Fruit fly (Drosophila melanogaster): ENCODE measurements around the gene CG34039.

The CG34039 gene

DNA sequence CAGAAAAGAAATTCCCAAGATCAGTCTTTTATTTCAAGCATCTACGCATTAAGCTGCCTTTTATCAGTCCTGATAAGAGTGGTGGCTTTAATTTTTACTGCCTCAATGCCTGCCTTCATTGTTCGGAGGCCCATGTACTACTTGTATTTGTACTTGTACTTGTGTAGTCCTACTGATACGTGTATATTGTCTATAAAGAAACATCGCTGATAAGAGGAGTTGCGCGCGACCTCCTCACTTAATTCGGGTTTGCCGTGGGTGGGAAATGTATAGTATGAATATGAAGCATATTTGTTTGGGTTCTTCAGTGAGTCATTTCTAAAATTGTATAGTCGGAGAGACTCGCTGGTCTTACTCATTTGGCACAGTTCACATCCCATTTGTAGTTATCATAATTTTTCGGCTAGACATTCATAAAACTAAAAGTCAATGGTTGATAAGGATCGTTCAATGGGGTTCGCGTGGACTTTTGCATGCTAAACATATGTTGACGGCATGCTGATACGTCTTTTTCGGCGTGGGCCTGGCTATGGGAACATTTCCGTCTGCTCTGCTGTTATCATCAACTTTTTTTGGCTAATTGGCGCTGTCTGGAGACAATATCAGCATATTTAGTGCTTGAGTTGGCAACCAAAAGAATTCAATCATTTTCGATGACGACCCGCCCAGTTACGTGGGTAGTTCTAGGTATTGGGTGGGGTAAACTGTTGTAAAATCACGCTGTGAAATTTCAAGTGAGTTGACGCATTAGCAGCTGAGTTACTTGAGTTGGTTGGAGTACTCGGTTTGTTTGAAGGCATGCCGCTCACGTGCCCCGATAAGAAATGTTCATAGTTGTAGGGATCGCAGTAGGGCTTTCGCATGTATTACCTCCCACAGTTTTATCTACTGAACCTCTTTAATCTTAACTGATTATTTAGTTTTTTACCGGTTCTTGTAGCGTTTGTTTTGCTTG lies 11.7 kb upstream of the CG34039 start:
- TF ChIP-seq CG32264 (GFP tag; optimal IDR thresholded peaks at IDR 0.05): no peak
- TF ChIP-seq lola (GFP tag; optimal IDR thresholded peaks at IDR 0.05): no peak
- TF ChIP-seq Dif (GFP tag; optimal IDR thresholded peaks at IDR 0.05; ENCODE audit: partially characterized antibody): no peak
- no peak for TF ChIP-seq HLH106 (tag; optimal IDR thresholded peaks at IDR 0.05)
- TF ChIP-seq Rel (GFP tag; optimal IDR thresholded peaks at IDR 0.05): no peak
- peak; percentile 27 for TF ChIP-seq Rel (tag; optimal IDR thresholded peaks at IDR 0.05)
- no peak for TF ChIP-seq br (GFP tag; optimal IDR thresholded peaks at IDR 0.05)
- no peak for TF ChIP-seq dl (GFP tag; optimal IDR thresholded peaks at IDR 0.05; ENCODE audit: insufficient read depth in 1 of 2, partially characterized antibody in 2 of 2)
- TF ChIP-seq sage (GFP tag; optimal IDR thresholded peaks at IDR 0.05): no peak
- TF ChIP-seq Hr83 (GFP tag; optimal IDR thresholded peaks at IDR 0.05; ENCODE audit: poor library complexity, severe bottlenecking): no peak
- peak; percentile 31 for TF ChIP-seq h (GFP tag; optimal IDR thresholded peaks at IDR 0.05)
- no peak for TF ChIP-seq tai (GFP tag; optimal IDR thresholded peaks at IDR 0.05)
- no peak for TF ChIP-seq sv (GFP tag; optimal IDR thresholded peaks at IDR 0.05)
- no peak for TF ChIP-seq fru (GFP tag; optimal IDR thresholded peaks at IDR 0.05)
- TF ChIP-seq ey (GFP tag; optimal IDR thresholded peaks at IDR 0.05): no peak

DNA sequence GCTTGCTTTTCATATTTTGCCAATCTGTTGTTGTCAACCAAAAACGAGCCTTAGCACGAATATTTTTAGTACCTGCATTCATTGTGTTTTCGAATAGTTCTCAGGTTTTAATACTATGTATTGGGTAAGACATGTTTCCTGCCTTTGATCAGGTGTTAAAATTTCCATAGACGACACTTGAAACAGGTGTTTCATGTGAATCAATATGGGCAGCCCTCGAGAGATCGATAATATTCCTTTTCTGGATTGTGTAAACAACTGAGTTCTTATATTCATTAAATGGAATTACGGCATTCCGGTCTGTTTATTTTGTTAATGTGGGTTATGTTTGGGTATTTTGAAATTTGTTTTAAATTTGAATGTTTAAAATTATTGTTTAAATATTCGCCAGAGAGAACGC lies 10.6 kb upstream of the CG34039 start:
- TF ChIP-seq dsf (GFP tag; optimal IDR thresholded peaks at IDR 0.05; ENCODE audit: borderline replicate concordance) (no peak), psq (GFP tag; optimal IDR thresholded peaks at IDR 0.05) (no peak), usp (GFP tag; optimal IDR thresholded peaks at IDR 0.05) (no peak), Jra (GFP tag; optimal IDR thresholded peaks at IDR 0.05) (no peak), GATAd (GFP tag; optimal IDR thresholded peaks at IDR 0.05) (no peak), pan (optimal IDR thresholded peaks at IDR 0.05) (no peak), HLH106 (tag; optimal IDR thresholded peaks at IDR 0.05) (no peak), OdsH (GFP tag; optimal IDR thresholded peaks at IDR 0.05) (no peak), brk (GFP tag; optimal IDR thresholded peaks at IDR 0.05) (no peak), Sp1 (GFP tag; optimal IDR thresholded peaks at IDR 0.05) (no peak), CG32264 (GFP tag; optimal IDR thresholded peaks at IDR 0.05) (no peak), lola (GFP tag; optimal IDR thresholded peaks at IDR 0.05) (no peak), Abd-B (GFP tag; optimal IDR thresholded peaks at IDR 0.05) (no peak)

DNA sequence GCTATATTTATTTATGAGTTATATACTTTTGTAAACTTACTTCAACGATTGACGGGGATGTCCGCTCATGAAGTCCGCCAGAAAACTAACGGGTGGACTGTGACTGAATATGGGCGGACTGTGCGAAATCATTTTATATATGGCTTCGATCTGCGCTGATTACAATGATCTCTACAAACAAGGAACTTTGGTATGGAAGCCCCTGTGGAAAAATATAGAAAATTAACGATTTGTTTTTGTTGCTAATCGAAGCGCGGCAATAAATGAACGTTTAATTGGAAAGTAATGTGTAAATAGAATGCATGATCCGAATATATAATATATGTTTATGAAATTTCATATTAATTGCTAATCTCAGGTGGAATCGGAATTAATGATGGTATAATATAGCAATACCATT lies 9.8 kb upstream of the CG34039 start:
- no peak for TF ChIP-seq tai (GFP tag; optimal IDR thresholded peaks at IDR 0.05)
- TF ChIP-seq Rel (GFP tag; optimal IDR thresholded peaks at IDR 0.05): no peak
- TF ChIP-seq Rel (tag; optimal IDR thresholded peaks at IDR 0.05): no peak
- no peak for TF ChIP-seq brk (GFP tag; optimal IDR thresholded peaks at IDR 0.05)
- no peak for TF ChIP-seq Myc (optimal IDR thresholded peaks at IDR 0.05)
- TF ChIP-seq Dif (GFP tag; optimal IDR thresholded peaks at IDR 0.05; ENCODE audit: partially characterized antibody): no peak
- TF ChIP-seq rgr (GFP tag; optimal IDR thresholded peaks at IDR 0.05): no peak
- TF ChIP-seq CG9705 (GFP tag; optimal IDR thresholded peaks at IDR 0.05): no peak
- TF ChIP-seq Dfd (GFP tag; optimal IDR thresholded peaks at IDR 0.05): no peak
- TF ChIP-seq br (GFP tag; optimal IDR thresholded peaks at IDR 0.05): no peak
- no peak for TF ChIP-seq N (GFP tag; optimal IDR thresholded peaks at IDR 0.05)
- no peak for TF ChIP-seq psq (GFP tag; optimal IDR thresholded peaks at IDR 0.05)
- TF ChIP-seq Hnf4 (GFP tag; optimal IDR thresholded peaks at IDR 0.05): no peak

DNA sequence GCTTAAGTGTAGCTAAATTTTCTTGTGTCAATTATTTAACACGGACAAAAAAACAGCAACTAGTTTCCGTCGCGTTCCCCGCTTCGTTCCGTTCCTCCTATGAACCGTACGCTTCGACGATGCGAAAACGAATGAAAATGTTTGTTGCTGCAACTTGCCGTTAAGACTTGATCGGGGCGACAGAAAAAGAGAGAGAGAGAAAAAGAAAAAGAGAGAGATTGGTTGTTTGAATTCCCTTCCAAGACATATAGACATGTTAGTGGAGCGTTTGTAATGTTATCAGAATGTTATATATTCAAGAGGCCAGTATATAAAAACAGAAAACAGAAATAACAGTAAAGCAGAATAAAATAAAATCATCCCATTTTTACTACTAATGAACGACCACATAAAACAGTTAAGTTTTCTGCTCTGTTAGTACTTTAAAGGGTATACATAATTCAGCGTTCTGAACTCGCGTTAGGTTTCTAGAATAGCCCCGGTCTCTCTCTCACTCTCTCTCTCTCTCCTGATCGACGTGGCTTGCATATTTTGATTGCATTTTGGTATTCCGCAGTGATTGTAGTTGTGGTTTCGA lies 8.9 kb upstream of the CG34039 start, which contains the start of gene Gbs-70E:
Gbs-70E (minus strand) TSS at position 137 of the 577 bp plus-strand sequence.
- peak in 1 of 2 experiments; percentile 44 for TF ChIP-seq dl (GFP tag; optimal IDR thresholded peaks at IDR 0.05; ENCODE audit: insufficient read depth in 1 of 2, partially characterized antibody in 2 of 2)
- peak; percentile 69 for TF ChIP-seq sage (GFP tag; optimal IDR thresholded peaks at IDR 0.05)
- peak; percentile 51 for TF ChIP-seq Vsx2 (GFP tag; optimal IDR thresholded peaks at IDR 0.05; ENCODE audit: partially characterized antibody)
- peak; percentile 87 for TF ChIP-seq CG9705 (GFP tag; optimal IDR thresholded peaks at IDR 0.05)
- TF ChIP-seq h (GFP tag; optimal IDR thresholded peaks at IDR 0.05): peak; percentile 97
- TF ChIP-seq sv (GFP tag; optimal IDR thresholded peaks at IDR 0.05): peak; percentile 91
- peak; percentile 69 for TF ChIP-seq Hr83 (GFP tag; optimal IDR thresholded peaks at IDR 0.05; ENCODE audit: poor library complexity, severe bottlenecking)
- TF ChIP-seq OdsH (GFP tag; optimal IDR thresholded peaks at IDR 0.05): peak; percentile 97
- TF ChIP-seq CG32264 (GFP tag; optimal IDR thresholded peaks at IDR 0.05): peak; percentile 81
- TF ChIP-seq GATAd (GFP tag; optimal IDR thresholded peaks at IDR 0.05): peak; percentile 9
- TF ChIP-seq dsf (GFP tag; optimal IDR thresholded peaks at IDR 0.05; ENCODE audit: borderline replicate concordance): peak; percentile 76
- peak; percentile 55 for TF ChIP-seq Dif (GFP tag; optimal IDR thresholded peaks at IDR 0.05; ENCODE audit: partially characterized antibody)
- TF ChIP-seq jim (GFP tag; optimal IDR thresholded peaks at IDR 0.05): no peak
- TF ChIP-seq pan (optimal IDR thresholded peaks at IDR 0.05): no peak
- TF ChIP-seq tai (GFP tag; optimal IDR thresholded peaks at IDR 0.05): peak; percentile 78
- no peak for TF ChIP-seq lola (GFP tag; optimal IDR thresholded peaks at IDR 0.05)
- TF ChIP-seq Mio (GFP tag; optimal IDR thresholded peaks at IDR 0.05): peak; percentile 44
- TF ChIP-seq woc (GFP tag; optimal IDR thresholded peaks at IDR 0.05): peak; percentile 99
- peak; percentile 94 for TF ChIP-seq Jra (GFP tag; optimal IDR thresholded peaks at IDR 0.05)
- peak; percentile 76 for TF ChIP-seq dmrt93B (GFP tag; optimal IDR thresholded peaks at IDR 0.05)
- peak; percentile 71 for TF ChIP-seq Rel (GFP tag; optimal IDR thresholded peaks at IDR 0.05)
- TF ChIP-seq Rel (tag; optimal IDR thresholded peaks at IDR 0.05): peak; percentile 85
- TF ChIP-seq Hr78 (GFP tag; optimal IDR thresholded peaks at IDR 0.05): no peak
- TF ChIP-seq CrebA (GFP tag; optimal IDR thresholded peaks at IDR 0.05; ENCODE audit: borderline replicate concordance): peak; percentile 68
- no peak for TF ChIP-seq N (GFP tag; optimal IDR thresholded peaks at IDR 0.05)
- peak; percentile 92 for TF ChIP-seq psq (GFP tag; optimal IDR thresholded peaks at IDR 0.05)
